Fruit fly (Drosophila melanogaster) whole organism, embryonic: ENCODE measurements around the gene CG14882.

Experiments used
- Atf-2 ChIP-seq: fragments of 200-800 bp; sonication (Bioruptor generic); optimal IDR thresholded peaks from 2 replicates; lab custom pipeline; 2016; ENCODE audit warnings: missing biosample characterization, missing genetic modification characterization
- Atf6 ChIP-seq: fragments of 200-800 bp; sonication (Bioruptor generic); IDR thresholded peaks from 2 replicates; pipeline ENCODE4 v1.3.6; 2022; ENCODE audit warnings: missing biosample characterization, missing genetic modification characterization
- CG10274 ChIP-seq: fragments of 200-800 bp; sonication (Bioruptor generic); optimal IDR thresholded peaks from 3 replicates; lab custom pipeline; 2017; ENCODE audit warnings: missing biosample characterization, mild to moderate bottlenecking, missing genetic modification characterization
- CG10565 ChIP-seq: fragments of 200-800 bp; sonication (Bioruptor generic); optimal IDR thresholded peaks from 3 replicates; lab custom pipeline; 2016; ENCODE audit warnings: missing biosample characterization, mild to moderate bottlenecking, missing genetic modification characterization
- CG11398 ChIP-seq: fragments of 200-800 bp; sonication (Bioruptor generic); optimal IDR thresholded peaks from 2 replicates; lab custom pipeline; 2016; ENCODE audit warnings: missing biosample characterization, missing genetic modification characterization
- CG12155 ChIP-seq: fragments of 200-800 bp; sonication (Bioruptor generic); optimal IDR thresholded peaks from 3 replicates; lab custom pipeline; 2016; ENCODE audit warnings: missing biosample characterization, missing genetic modification characterization
- CG12659 ChIP-seq: fragments of 200-800 bp; sonication (Bioruptor generic); optimal IDR thresholded peaks from 3 replicates; lab custom pipeline; 2017; ENCODE audit warnings: mild to moderate bottlenecking, missing biosample characterization, missing genetic modification reagents, missing genetic modification characterization
- CG15073 ChIP-seq: fragments of 200-800 bp; sonication (Bioruptor generic); optimal IDR thresholded peaks from 2 replicates; lab custom pipeline; 2016; ENCODE audit warnings: missing biosample characterization, missing genetic modification characterization
- CG15269 ChIP-seq: fragments of 200-800 bp; sonication (Bioruptor generic); optimal IDR thresholded peaks from 2 replicates; lab custom pipeline; 2018; ENCODE audit warnings: missing biosample characterization, mild to moderate bottlenecking, missing genetic modification characterization, moderate library complexity
- CG15601 ChIP-seq: fragments of 200-800 bp; sonication (Bioruptor generic); optimal IDR thresholded peaks from 3 replicates; lab custom pipeline; 2019; ENCODE audit warnings: missing biosample characterization, mild to moderate bottlenecking, missing genetic modification characterization, moderate library complexity
- CG16863 ChIP-seq: fragments of 200-800 bp; sonication (Bioruptor generic); optimal IDR thresholded peaks from 3 replicates; lab custom pipeline; 2016; ENCODE audit warnings: missing biosample characterization, missing genetic modification characterization
- CG17612 ChIP-seq: fragments of 200-800 bp; sonication (Bioruptor generic); IDR thresholded peaks from 2 replicates; pipeline ENCODE4 v1.3.6; 2022; ENCODE audit warnings: missing biosample characterization, missing genetic modification characterization
- CG17829 ChIP-seq: fragments of 200-800 bp; optimal IDR thresholded peaks from 2 replicates; lab custom pipeline; 2019; ENCODE audit warnings: missing biosample characterization, mild to moderate bottlenecking, missing genetic modification characterization, moderate library complexity
- CG17912 ChIP-seq: fragments of 200-800 bp; sonication (Bioruptor generic); optimal IDR thresholded peaks from 2 replicates; lab custom pipeline; 2018; ENCODE audit warnings: missing biosample characterization, mild to moderate bottlenecking, missing genetic modification characterization
- CG2875 ChIP-seq: fragments of 200-800 bp; sonication (Bioruptor generic); optimal IDR thresholded peaks from 2 replicates; lab custom pipeline; 2017; ENCODE audit warnings: missing biosample characterization, mild to moderate bottlenecking, missing genetic modification characterization, missing genetic modification reagents
- CG32772 ChIP-seq: fragments of 200-800 bp; sonication (Bioruptor generic); IDR thresholded peaks from 2 replicates; pipeline ENCODE4 v1.3.6; 2022; ENCODE audit warnings: missing biosample characterization, missing genetic modification characterization
- CG3995 ChIP-seq: fragments of 200-800 bp; sonication (Bioruptor generic); optimal IDR thresholded peaks from 3 replicates; lab custom pipeline; 2016; ENCODE audit warnings: missing biosample characterization, missing genetic modification characterization
- CG4360 ChIP-seq: fragments of 200-800 bp; sonication (Bioruptor generic); IDR thresholded peaks from 2 replicates; pipeline ENCODE4 v1.3.6; 2022; ENCODE audit warnings: missing biosample characterization, missing genetic modification characterization
- CG9797 ChIP-seq: fragments of 200-800 bp; sonication (Bioruptor generic); optimal IDR thresholded peaks from 3 replicates; lab custom pipeline; 2018; ENCODE audit warnings: missing biosample characterization, mild to moderate bottlenecking, missing genetic modification characterization
- Chrac-16 ChIP-seq: fragments of 200-800 bp; sonication (Bioruptor generic); optimal IDR thresholded peaks from 3 replicates; lab custom pipeline; 2016; ENCODE audit warnings: missing biosample characterization, missing genetic modification characterization
- D19B ChIP-seq: fragments of 200-800 bp; sonication (Bioruptor generic); optimal IDR thresholded peaks from 2 replicates; lab custom pipeline; 2017; ENCODE audit warnings: missing biosample characterization, mild to moderate bottlenecking, missing genetic modification characterization
- Dref ChIP-seq: fragments of 200-800 bp; sonication (Bioruptor generic); IDR thresholded peaks from 2 replicates; pipeline ENCODE4 v1.3.6; 2022; ENCODE audit warnings: missing biosample characterization, missing genetic modification characterization
- HmgD ChIP-seq: fragments of 200-800 bp; sonication (Bioruptor generic); optimal IDR thresholded peaks from 3 replicates; lab custom pipeline; 2016; ENCODE audit warnings: missing biosample characterization, missing genetic modification characterization
- NfI ChIP-seq: fragments of 200-800 bp; sonication (Bioruptor generic); optimal IDR thresholded peaks from 3 replicates; lab custom pipeline; 2018; ENCODE audit warnings: missing biosample characterization, mild to moderate bottlenecking, missing genetic modification characterization, moderate library complexity
- PHDP ChIP-seq: fragments of 200-800 bp; sonication (Bioruptor generic); optimal IDR thresholded peaks from 3 replicates; lab custom pipeline; 2018; ENCODE audit warnings: missing biosample characterization, mild to moderate bottlenecking, missing genetic modification characterization, moderate library complexity
- Sox102F ChIP-seq: fragments of 200-800 bp; sonication (Bioruptor generic); optimal IDR thresholded peaks from 2 replicates; lab custom pipeline; 2018; ENCODE audit warnings: missing biosample characterization, mild to moderate bottlenecking, missing genetic modification characterization, moderate library complexity
- Trl ChIP-seq, 3 experiments: fragments of >200 bp in 2 of 3; fragments of 200-800 bp in 1 of 3; sonication (Bioruptor generic) in 1 of 3; optimal IDR thresholded peaks; 2 replicates in 1 of 3; 3 replicates in 2 of 3; lab custom pipeline; 2016 to 2017; ENCODE audit warnings: missing biosample characterization in 1 of 3, missing genetic modification characterization in 1 of 3
- abd-A ChIP-seq: fragments of 200-800 bp; sonication (Bioruptor generic); optimal IDR thresholded peaks from 3 replicates; lab custom pipeline; 2019; ENCODE audit warnings: missing biosample characterization, mild to moderate bottlenecking, missing genetic modification characterization, moderate library complexity
- aop ChIP-seq: fragments of 200-800 bp; sonication (Bioruptor generic); IDR thresholded peaks from 2 replicates; pipeline ENCODE4 v1.3.6; 2022; ENCODE audit warnings: missing biosample characterization, missing genetic modification characterization
- ato ChIP-seq: fragments of 200-800 bp; sonication (Bioruptor generic); IDR thresholded peaks from 2 replicates; pipeline ENCODE4 v1.3.6; 2022; ENCODE audit warnings: missing biosample characterization, missing genetic modification characterization; ENCODE audit not compliant: partially characterized antibody
- az2 ChIP-seq: fragments of 200-800 bp; sonication (Bioruptor generic); optimal IDR thresholded peaks from 3 replicates; lab custom pipeline; 2016; ENCODE audit warnings: missing biosample characterization, missing genetic modification characterization
- bab2 ChIP-seq: fragments of 200-800 bp; sonication (Bioruptor generic); optimal IDR thresholded peaks from 2 replicates; lab custom pipeline; 2016; ENCODE audit warnings: missing biosample characterization, missing genetic modification characterization
- bowl ChIP-seq: fragments of 200-800 bp; sonication (Bioruptor generic); IDR thresholded peaks from 2 replicates; pipeline ENCODE4 v1.3.6; 2022; ENCODE audit warnings: missing biosample characterization, missing genetic modification characterization
- br ChIP-seq: fragments of >200 bp; optimal IDR thresholded peaks from 2 replicates; lab custom pipeline; 2017
- chinmo ChIP-seq: fragments of 200-800 bp; sonication (Bioruptor generic); IDR thresholded peaks from 4 replicates; pipeline ENCODE4 v1.3.6; 2022; ENCODE audit warnings: missing biosample characterization, missing genetic modification characterization; ENCODE audit not compliant: partially characterized antibody
- dmrt99B ChIP-seq: fragments of 200-800 bp; sonication (Bioruptor generic); optimal IDR thresholded peaks from 2 replicates; lab custom pipeline; 2018; ENCODE audit warnings: missing biosample characterization, mild to moderate bottlenecking, missing genetic modification characterization, moderate library complexity
- en ChIP-seq: fragments of 200-800 bp; sonication (Bioruptor generic); optimal IDR thresholded peaks from 2 replicates; lab custom pipeline; 2016; ENCODE audit warnings: missing biosample characterization, missing genetic modification characterization
- fd64A ChIP-seq: fragments of 200-800 bp; sonication (Bioruptor generic); optimal IDR thresholded peaks from 3 replicates; lab custom pipeline; 2018; ENCODE audit warnings: missing biosample characterization, mild to moderate bottlenecking, missing genetic modification characterization
- gem ChIP-seq: fragments of 200-800 bp; sonication (Bioruptor generic); optimal IDR thresholded peaks from 2 replicates; lab custom pipeline; 2019; ENCODE audit warnings: missing biosample characterization, mild to moderate bottlenecking, missing genetic modification characterization, moderate library complexity
- jumu ChIP-seq: fragments of 200-800 bp; sonication (Bioruptor generic); optimal IDR thresholded peaks from 3 replicates; lab custom pipeline; 2016; ENCODE audit warnings: missing biosample characterization, missing genetic modification characterization
- nerfin-2 ChIP-seq: fragments of 200-800 bp; sonication (Bioruptor generic); IDR thresholded peaks from 2 replicates; pipeline ENCODE4 v1.3.6; 2022; ENCODE audit warnings: missing biosample characterization, missing genetic modification characterization; ENCODE audit not compliant: partially characterized antibody
- p53 ChIP-seq: fragments of 200-800 bp; sonication (Bioruptor generic); optimal IDR thresholded peaks from 2 replicates; lab custom pipeline; 2016; ENCODE audit warnings: missing biosample characterization, missing genetic modification characterization
- scrt ChIP-seq: fragments of 200-800 bp; sonication (Bioruptor generic); optimal IDR thresholded peaks from 2 replicates; lab custom pipeline; 2018; ENCODE audit warnings: missing biosample characterization, mild to moderate bottlenecking, missing genetic modification characterization, moderate library complexity
- slbo ChIP-seq: fragments of 200-800 bp; sonication (Bioruptor generic); IDR thresholded peaks from 2 replicates; pipeline ENCODE4 v1.3.6; 2022; ENCODE audit warnings: missing biosample characterization, missing genetic modification characterization
- slou ChIP-seq: fragments of 200-800 bp; sonication (Bioruptor generic); optimal IDR thresholded peaks from 3 replicates; lab custom pipeline; 2016; ENCODE audit warnings: missing biosample characterization, missing genetic modification characterization
- sqz ChIP-seq: fragments of 200-800 bp; sonication (Bioruptor generic); optimal IDR thresholded peaks from 3 replicates; lab custom pipeline; 2018; ENCODE audit warnings: missing biosample characterization, mild to moderate bottlenecking, missing genetic modification characterization
- stc ChIP-seq: fragments of 200-800 bp; sonication (Bioruptor generic); IDR thresholded peaks from 2 replicates; pipeline ENCODE4 v1.3.6; 2022; ENCODE audit warnings: missing biosample characterization, missing genetic modification characterization
- tin ChIP-seq: fragments of 200-800 bp; sonication (Bioruptor generic); optimal IDR thresholded peaks from 3 replicates; lab custom pipeline; 2016; ENCODE audit warnings: missing biosample characterization, missing genetic modification characterization
- toy ChIP-seq: fragments of 200-800 bp; sonication (Bioruptor generic); IDR thresholded peaks from 2 replicates; pipeline ENCODE4 v1.3.6; 2022; ENCODE audit warnings: missing biosample characterization, missing genetic modification characterization
- zfh2 ChIP-seq: fragments of 200-800 bp; sonication (Bioruptor generic); optimal IDR thresholded peaks from 2 replicates; lab custom pipeline; 2016; ENCODE audit warnings: missing biosample characterization, missing genetic modification characterization

The CG14882 gene

DNA sequence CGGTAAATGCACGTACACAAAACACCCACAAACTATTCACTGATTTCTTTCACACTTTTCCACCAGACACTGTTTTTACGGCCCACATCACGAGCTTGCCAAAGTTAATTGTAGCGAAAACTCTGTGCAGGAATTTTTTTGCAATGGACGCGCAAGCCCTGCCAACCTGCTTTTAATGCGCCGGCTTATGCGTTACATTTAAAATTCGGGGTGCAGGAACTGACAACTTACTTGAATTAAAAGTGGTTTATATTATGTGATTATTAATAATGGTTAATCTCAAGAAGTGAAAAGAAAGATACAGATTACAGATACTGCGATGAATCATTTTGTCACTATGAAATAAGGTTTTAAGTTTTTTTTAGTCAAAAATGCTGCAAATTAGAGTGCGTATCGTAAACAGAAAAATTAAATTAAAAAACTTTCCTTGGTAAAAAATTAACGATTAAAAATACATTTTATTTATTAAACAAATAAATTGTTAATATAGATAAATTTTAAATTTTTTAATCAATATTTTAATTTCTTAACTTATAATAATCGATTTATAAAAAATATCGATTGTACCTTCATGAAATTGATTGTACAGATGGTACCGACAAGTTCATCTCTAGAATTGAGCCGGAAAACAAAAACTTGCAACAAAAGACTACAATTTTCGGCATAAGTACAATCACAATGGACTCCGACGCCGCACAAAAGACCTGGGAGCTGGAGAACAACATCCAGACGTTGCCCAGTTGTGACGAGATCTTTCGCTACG lies 26.7 kb downstream of the CG14882 start, which contains the start of the genes CG42232 and CSN5 (continued):
- no peak for TF ChIP-seq fd64A
- TF ChIP-seq CG9797: peak; percentile 14
- TF ChIP-seq CG17829 (tag; lab: Kevin White, UChicago): peak; percentile 76
- no peak for TF ChIP-seq aop
- TF ChIP-seq Atf-2 (GFP tag; lab: Kevin White, UChicago): peak; percentile 22
- TF ChIP-seq NfI: no peak
- no peak for TF ChIP-seq chinmo (GFP tag; lab: Robert Waterston, UW)
- TF ChIP-seq az2 (GFP tag; lab: Kevin White, UChicago): peak; percentile 67
- TF ChIP-seq CG3995 (GFP tag; lab: Kevin White, UChicago): peak; percentile 45
- TF ChIP-seq zfh2 (GFP tag; lab: Kevin White, UChicago): peak; percentile 44
- TF ChIP-seq CG32772 (GFP tag; lab: Robert Waterston, UW): peak; percentile 17; the same call in 1 of the 2 replicates
- no peak for TF ChIP-seq toy (GFP tag; lab: Robert Waterston, UW)
- peak; percentile 38; the same call in 1 of the 2 replicates for TF ChIP-seq Atf6 (GFP tag; lab: Robert Waterston, UW)
- no peak for TF ChIP-seq CG17612
- TF ChIP-seq bowl (GFP tag; lab: Robert Waterston, UW): no peak
- peak; percentile 49 for TF ChIP-seq p53
- TF ChIP-seq slou (GFP tag; lab: Kevin White, UChicago): peak; percentile 21
- TF ChIP-seq CG4360: no peak
- peak; percentile 26 for TF ChIP-seq CG2875 (GFP tag; lab: Kevin White, UChicago)
- peak; percentile 71 for TF ChIP-seq Chrac-16 (GFP tag; lab: Kevin White, UChicago)
- no peak for TF ChIP-seq br (lab: Kevin White, UChicago)
- no peak for TF ChIP-seq en (GFP tag; lab: Kevin White, UChicago)
- peak; percentile 48 for TF ChIP-seq tin (GFP tag; lab: Kevin White, UChicago)
- no peak for TF ChIP-seq ato (GFP tag; lab: Robert Waterston, UW)
- peak; percentile 69 for TF ChIP-seq slbo (GFP tag; lab: Robert Waterston, UW)
- TF ChIP-seq CG11398 (GFP tag; lab: Kevin White, UChicago): no peak
- peak; percentile 54 for TF ChIP-seq jumu
- no peak for TF ChIP-seq PHDP (tag; lab: Kevin White, UChicago)
- TF ChIP-seq CG15601 (tag; lab: Kevin White, UChicago): no peak
- no peak for TF ChIP-seq Trl (optimal IDR thresholded peaks at IDR 0.05; lab: Kevin White, UChicago)
- TF ChIP-seq Trl (GFP tag; optimal IDR thresholded peaks at IDR 0.05; lab: Kevin White, UChicago): peak; percentile 40
- TF ChIP-seq CG17912 (GFP tag; lab: Kevin White, UChicago): no peak
- no peak for TF ChIP-seq abd-A (tag; lab: Kevin White, UChicago)
- TF ChIP-seq CG12659 (GFP tag; lab: Kevin White, UChicago): peak; percentile 73
- peak; percentile 39 for TF ChIP-seq CG16863 (GFP tag; lab: Kevin White, UChicago)
- no peak for TF ChIP-seq CG10274 (GFP tag; lab: Kevin White, UChicago)
- TF ChIP-seq nerfin-2 (GFP tag; lab: Robert Waterston, UW): no peak
- TF ChIP-seq scrt: no peak
- no peak for TF ChIP-seq sqz
- TF ChIP-seq CG12155 (GFP tag; lab: Kevin White, UChicago): peak; percentile 55
- no peak for TF ChIP-seq dmrt99B (tag; lab: Kevin White, UChicago)
- TF ChIP-seq CG10565: no peak
- peak; percentile 60 for TF ChIP-seq Dref (GFP tag; lab: Robert Waterston, UW)
- no peak for TF ChIP-seq CG15073 (GFP tag; lab: Kevin White, UChicago)
- TF ChIP-seq D19B (GFP tag; lab: Kevin White, UChicago): no peak
- TF ChIP-seq stc (GFP tag; lab: Robert Waterston, UW): 0 out of 2 replicates have a peak, but pooled peaks have one; percentile 33
- peak; percentile 69 for TF ChIP-seq bab2 (GFP tag; lab: Kevin White, UChicago)
- TF ChIP-seq CG15269: no peak
- no peak for TF ChIP-seq Sox102F (GFP tag; lab: Kevin White, UChicago)
- TF ChIP-seq gem: peak; percentile 81
- TF ChIP-seq HmgD (GFP tag; lab: Kevin White, UChicago): no peak
